Worm (Caenorhabditis elegans) whole organism, L2 larva: Measurements from ENCODE around the gene fbxa-189.

Experiments
- ama-1 ChIP-seq: fragments of 150-350 bp; optimal IDR thresholded peaks from 2 replicates; lab custom pipeline; 2018; ENCODE audit warnings: inconsistent platforms
- blmp-1 ChIP-seq: sonication (generic microtip); optimal IDR thresholded peaks from 2 replicates; lab custom pipeline; 2017; ENCODE audit warnings: missing genetic modification characterization, mild to moderate bottlenecking, missing compliant biosample characterization, antibody characterized with exemption, moderate library complexity; ENCODE audit not compliant: insufficient read depth
- ceh-82 ChIP-seq: fragments of 150-350 bp; optimal IDR thresholded peaks from 2 replicates; lab custom pipeline; 2014; ENCODE audit warnings: missing biosample characterization, missing genetic modification characterization
- elt-1 ChIP-seq: fragments of 150-350 bp; optimal IDR thresholded peaks from 2 replicates; lab custom pipeline; 2014; ENCODE audit warnings: missing biosample characterization, missing genetic modification characterization
- elt-3 ChIP-seq: sonication (generic microtip); optimal IDR thresholded peaks from 2 replicates; lab custom pipeline; 2017; ENCODE audit warnings: missing biosample characterization, missing genetic modification characterization
- fos-1 ChIP-seq: fragments of 150-350 bp; optimal IDR thresholded peaks from 2 replicates; lab custom pipeline; 2014; ENCODE audit warnings: missing biosample characterization, missing genetic modification characterization
- lin-39 ChIP-seq: fragments of 150-350 bp; optimal IDR thresholded peaks from 2 replicates; lab custom pipeline; 2014; ENCODE audit warnings: missing biosample characterization, missing genetic modification reagents, missing genetic modification characterization
- lsy-2 ChIP-seq, 2 experiments: fragments of 150-350 bp in 1 of 2; sonication (generic microtip) in 1 of 2; optimal IDR thresholded peaks; 2 replicates each; lab custom pipeline; 2014 to 2017; ENCODE audit warnings: missing biosample characterization in 2 of 2, missing genetic modification characterization in 2 of 2
- mab-5 ChIP-seq: fragments of 150-350 bp; optimal IDR thresholded peaks from 2 replicates; lab custom pipeline; 2014; ENCODE audit warnings: missing biosample characterization, missing genetic modification characterization
- nhr-12 ChIP-seq: fragments of 150-350 bp; optimal IDR thresholded peaks from 2 replicates; lab custom pipeline; 2014; ENCODE audit warnings: missing biosample characterization, missing genetic modification characterization
- unc-62 ChIP-seq: fragments of 150-350 bp; optimal IDR thresholded peaks from 2 replicates; lab custom pipeline; 2014; ENCODE audit warnings: missing biosample characterization, missing genetic modification reagents, missing genetic modification characterization

DNA sequence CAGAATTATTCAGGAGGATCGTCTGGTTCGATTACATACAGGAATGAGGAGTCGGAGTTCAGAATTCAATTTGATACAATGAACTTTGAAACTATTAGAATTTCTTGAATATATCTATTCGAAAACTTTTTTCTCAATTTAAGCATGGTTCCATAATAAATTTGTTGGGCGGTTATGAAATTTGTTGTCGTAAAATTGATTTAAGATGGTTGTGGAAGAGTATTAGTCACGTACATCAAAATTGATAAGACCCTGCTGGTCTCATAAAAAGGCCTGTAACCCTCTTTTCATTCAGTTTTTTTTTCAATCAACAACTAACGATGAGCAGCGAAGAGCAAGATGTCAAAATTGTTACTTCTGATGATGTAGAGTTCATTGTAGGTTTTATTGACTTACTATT, 2.6 kb downstream of the fbxa-189 start, which contains the start of gene skr-5:
- TF ChIP-seq unc-62 (GFP tag; lab: Kevin White, UChicago), result no peak
- TF ChIP-seq mab-5 (tag; lab: Kevin White, UChicago), result no peak
- TF ChIP-seq blmp-1, result no peak
- TF ChIP-seq elt-1 (tag; lab: Kevin White, UChicago), result no peak
- no peak for TF ChIP-seq nhr-12 (tag; lab: Kevin White, UChicago)
- TF ChIP-seq fos-1, result no peak
- no peak for TF ChIP-seq lin-39 (tag; lab: Kevin White, UChicago)
- no peak for TF ChIP-seq ceh-82 (tag; lab: Kevin White, UChicago)
- TF ChIP-seq lsy-2 (tag; optimal IDR thresholded peaks at IDR 0.05; lab: Kevin White, UChicago), result no peak
- TF ChIP-seq elt-3 (tag; lab: Kevin White, UChicago), result no peak
- TF ChIP-seq ama-1, result no peak
